Fruit fly (Drosophila melanogaster) whole organism, embryonic: ENCODE results near the gene Cpr30F.

Experiments
- B-H1 ChIP-seq: fragments of 200-800 bp; sonication (Bioruptor generic); IDR thresholded peaks from 3 replicates; pipeline ENCODE4 v1.3.6; 2022; ENCODE audit warnings: missing biosample characterization, missing genetic modification characterization
- CG10209 ChIP-seq: fragments of 200-800 bp; sonication (Bioruptor generic); optimal IDR thresholded peaks from 3 replicates; lab custom pipeline; 2017; ENCODE audit warnings: missing biosample characterization, mild to moderate bottlenecking, missing genetic modification characterization, missing genetic modification reagents
- CG12744 ChIP-seq: fragments of 200-800 bp; sonication (Bioruptor generic); optimal IDR thresholded peaks from 2 replicates; lab custom pipeline; 2016; ENCODE audit warnings: missing biosample characterization, missing genetic modification characterization
- CG13287 ChIP-seq: fragments of 200-800 bp; sonication (Bioruptor generic); IDR thresholded peaks from 2 replicates; pipeline ENCODE4 v1.3.6; 2022; ENCODE audit warnings: missing biosample characterization, missing genetic modification characterization; ENCODE audit not compliant: partially characterized antibody
- CG13894 ChIP-seq: fragments of 200-800 bp; sonication (Bioruptor generic); optimal IDR thresholded peaks from 3 replicates; lab custom pipeline; 2018; ENCODE audit warnings: missing biosample characterization, mild to moderate bottlenecking, missing genetic modification characterization, moderate library complexity
- CG14441 ChIP-seq: fragments of 200-800 bp; sonication (Bioruptor generic); IDR thresholded peaks from 2 replicates; pipeline ENCODE4 v1.3.6; 2022; ENCODE audit warnings: missing biosample characterization, missing genetic modification characterization
- CG15601 ChIP-seq: fragments of 200-800 bp; sonication (Bioruptor generic); optimal IDR thresholded peaks from 3 replicates; lab custom pipeline; 2019; ENCODE audit warnings: missing biosample characterization, mild to moderate bottlenecking, missing genetic modification characterization, moderate library complexity
- CG1603 ChIP-seq: fragments of 200-800 bp; sonication (Bioruptor generic); optimal IDR thresholded peaks from 2 replicates; lab custom pipeline; 2019; ENCODE audit warnings: missing biosample characterization, mild to moderate bottlenecking, missing genetic modification characterization, moderate library complexity
- CG17359 ChIP-seq: fragments of 200-800 bp; sonication (Bioruptor generic); optimal IDR thresholded peaks from 3 replicates; lab custom pipeline; 2018; ENCODE audit warnings: missing biosample characterization, mild to moderate bottlenecking, missing genetic modification characterization, moderate library complexity
- CG1792 ChIP-seq: fragments of 200-800 bp; sonication (Bioruptor generic); optimal IDR thresholded peaks from 2 replicates; lab custom pipeline; 2016; ENCODE audit warnings: missing biosample characterization, missing genetic modification characterization
- CG2712 ChIP-seq: fragments of 200-800 bp; optimal IDR thresholded peaks from 3 replicates; lab custom pipeline; 2019; ENCODE audit warnings: missing biosample characterization, mild to moderate bottlenecking, missing genetic modification characterization, moderate library complexity
- CG31365 ChIP-seq: fragments of 200-800 bp; sonication (Bioruptor generic); optimal IDR thresholded peaks from 2 replicates; lab custom pipeline; 2018; ENCODE audit warnings: missing biosample characterization, mild to moderate bottlenecking, missing genetic modification characterization
- CG3847 ChIP-seq: fragments of 200-800 bp; sonication (Bioruptor generic); IDR thresholded peaks from 2 replicates; pipeline ENCODE4 v1.3.6; 2022; ENCODE audit warnings: missing biosample characterization, missing genetic modification characterization
- CG43689 ChIP-seq: fragments of 200-800 bp; sonication (Bioruptor generic); IDR thresholded peaks from 2 replicates; pipeline ENCODE4 v1.3.6; 2022; ENCODE audit warnings: missing biosample characterization, missing genetic modification characterization
- CG4854 ChIP-seq: fragments of 200-800 bp; sonication (Bioruptor generic); optimal IDR thresholded peaks from 2 replicates; lab custom pipeline; 2016; ENCODE audit warnings: missing biosample characterization, missing genetic modification characterization, inconsistent platforms
- CG5180 ChIP-seq: fragments of 200-800 bp; sonication (Bioruptor generic); optimal IDR thresholded peaks from 3 replicates; lab custom pipeline; 2017; ENCODE audit warnings: missing biosample characterization, missing genetic modification characterization, mild to moderate bottlenecking, moderate library complexity, missing genetic modification reagents
- CG5953 ChIP-seq: fragments of 200-800 bp; sonication (Bioruptor generic); IDR thresholded peaks from 2 replicates; pipeline ENCODE4 v1.3.6; 2022; ENCODE audit warnings: missing biosample characterization, missing genetic modification characterization
- CG7556 ChIP-seq: fragments of 200-800 bp; sonication (Bioruptor generic); optimal IDR thresholded peaks from 2 replicates; lab custom pipeline; 2017; ENCODE audit warnings: missing biosample characterization, mild to moderate bottlenecking, missing genetic modification characterization
- CG9817 ChIP-seq: fragments of 200-800 bp; sonication (Bioruptor generic); optimal IDR thresholded peaks from 2 replicates; lab custom pipeline; 2018; ENCODE audit warnings: missing biosample characterization, mild to moderate bottlenecking, missing genetic modification characterization, moderate library complexity
- CHES-1-like ChIP-seq: fragments of 200-800 bp; sonication (Bioruptor generic); optimal IDR thresholded peaks from 2 replicates; lab custom pipeline; 2016; ENCODE audit warnings: missing biosample characterization, missing genetic modification characterization
- D19A ChIP-seq: fragments of 200-800 bp; optimal IDR thresholded peaks from 3 replicates; lab custom pipeline; 2019; ENCODE audit warnings: missing biosample characterization, mild to moderate bottlenecking, missing genetic modification characterization, moderate library complexity
- Deaf1 ChIP-seq: fragments of 200-800 bp; optimal IDR thresholded peaks from 3 replicates; lab custom pipeline; 2019; ENCODE audit warnings: missing biosample characterization, mild to moderate bottlenecking, missing genetic modification characterization, moderate library complexity
- Doc3 ChIP-seq: fragments of 200-800 bp; sonication (Bioruptor generic); IDR thresholded peaks from 3 replicates; pipeline ENCODE4 v1.3.6; 2022; ENCODE audit warnings: missing biosample characterization, missing genetic modification characterization; ENCODE audit not compliant: partially characterized antibody
- Lim3 ChIP-seq: fragments of 200-800 bp; sonication (Bioruptor generic); IDR thresholded peaks from 2 replicates; pipeline ENCODE4 v1.3.6; 2022; ENCODE audit warnings: missing biosample characterization, missing genetic modification characterization
- Lpt ChIP-seq: fragments of >200 bp; optimal IDR thresholded peaks from 2 replicates; lab custom pipeline; 2018; ENCODE audit warnings: missing biosample characterization, missing genetic modification characterization
- Max ChIP-seq: fragments of 200-800 bp; sonication (Bioruptor generic); optimal IDR thresholded peaks from 2 replicates; lab custom pipeline; 2016; ENCODE audit warnings: missing biosample characterization, mild to moderate bottlenecking, missing genetic modification characterization
- NK7.1 ChIP-seq: fragments of 200-800 bp; sonication (Bioruptor generic); optimal IDR thresholded peaks from 3 replicates; lab custom pipeline; 2016; ENCODE audit warnings: missing biosample characterization, missing genetic modification characterization
- Sin3A ChIP-seq: fragments of >200 bp; optimal IDR thresholded peaks from 2 replicates; lab custom pipeline; 2018
- bcd ChIP-seq: fragments of 200-800 bp; sonication (Bioruptor generic); optimal IDR thresholded peaks from 2 replicates; lab custom pipeline; 2017; ENCODE audit warnings: missing biosample characterization, mild to moderate bottlenecking, missing genetic modification characterization
- cato ChIP-seq: fragments of 200-800 bp; sonication (Bioruptor generic); optimal IDR thresholded peaks from 2 replicates; lab custom pipeline; 2016; ENCODE audit warnings: missing biosample characterization, missing genetic modification characterization, borderline replicate concordance
- caup ChIP-seq: fragments of 200-800 bp; sonication (Bioruptor generic); optimal IDR thresholded peaks from 3 replicates; lab custom pipeline; 2017; ENCODE audit warnings: missing biosample characterization, mild to moderate bottlenecking, missing genetic modification characterization, moderate library complexity; ENCODE audit not compliant: severe bottlenecking
- disco-r ChIP-seq: fragments of 200-800 bp; sonication (Bioruptor generic); optimal IDR thresholded peaks from 2 replicates; lab custom pipeline; 2016; ENCODE audit warnings: missing biosample characterization, missing genetic modification characterization
- emc ChIP-seq: fragments of 200-800 bp; sonication (Bioruptor generic); optimal IDR thresholded peaks from 2 replicates; lab custom pipeline; 2016; ENCODE audit warnings: missing biosample characterization, missing genetic modification characterization
- eyg ChIP-seq: fragments of 200-800 bp; sonication (Bioruptor generic); optimal IDR thresholded peaks from 3 replicates; lab custom pipeline; 2016; ENCODE audit warnings: missing biosample characterization, missing genetic modification characterization
- fd64A ChIP-seq: fragments of 200-800 bp; sonication (Bioruptor generic); optimal IDR thresholded peaks from 3 replicates; lab custom pipeline; 2018; ENCODE audit warnings: missing biosample characterization, mild to moderate bottlenecking, missing genetic modification characterization
- ftz-f1 ChIP-seq: fragments of 200-800 bp; sonication (Bioruptor generic); optimal IDR thresholded peaks from 2 replicates; lab custom pipeline; 2016; ENCODE audit warnings: missing biosample characterization, missing genetic modification characterization
- gcm ChIP-seq: fragments of 200-800 bp; sonication (Bioruptor generic); optimal IDR thresholded peaks from 2 replicates; lab custom pipeline; 2019; ENCODE audit warnings: missing biosample characterization, mild to moderate bottlenecking, missing genetic modification characterization, moderate library complexity
- gsb ChIP-seq: fragments of 200-800 bp; sonication (Bioruptor generic); IDR thresholded peaks from 2 replicates; pipeline ENCODE4 v1.3.6; 2022; ENCODE audit warnings: missing biosample characterization, missing genetic modification characterization
- jing ChIP-seq: fragments of 200-800 bp; sonication (Bioruptor generic); optimal IDR thresholded peaks from 2 replicates; lab custom pipeline; 2018; ENCODE audit warnings: missing biosample characterization, mild to moderate bottlenecking, missing genetic modification characterization
- kni ChIP-seq: fragments of 200-800 bp; sonication (Bioruptor generic); optimal IDR thresholded peaks from 3 replicates; lab custom pipeline; 2017; ENCODE audit warnings: mild to moderate bottlenecking, missing biosample characterization, missing genetic modification reagents, missing genetic modification characterization
- maf-S ChIP-seq: fragments of 200-800 bp; sonication (Bioruptor generic); optimal IDR thresholded peaks from 2 replicates; lab custom pipeline; 2016; ENCODE audit warnings: missing biosample characterization, missing genetic modification characterization
- org-1 ChIP-seq: fragments of 200-800 bp; sonication (Bioruptor generic); optimal IDR thresholded peaks from 2 replicates; lab custom pipeline; 2017; ENCODE audit warnings: missing biosample characterization, missing genetic modification characterization
- pfk ChIP-seq: fragments of 200-800 bp; sonication (Bioruptor generic); optimal IDR thresholded peaks from 2 replicates; lab custom pipeline; 2018; ENCODE audit warnings: missing biosample characterization, mild to moderate bottlenecking, missing genetic modification characterization, moderate library complexity
- sna ChIP-seq: fragments of 200-800 bp; sonication (Bioruptor generic); IDR thresholded peaks from 2 replicates; pipeline ENCODE4 v1.3.6; 2022; ENCODE audit warnings: missing biosample characterization, missing genetic modification characterization; ENCODE audit not compliant: partially characterized antibody
- sr ChIP-seq: fragments of 200-800 bp; sonication (Bioruptor generic); IDR thresholded peaks from 3 replicates; pipeline ENCODE4 v1.3.6; 2022; ENCODE audit warnings: missing biosample characterization, missing genetic modification characterization
- ssp ChIP-seq: fragments of 200-800 bp; sonication (Bioruptor generic); IDR thresholded peaks from 2 replicates; pipeline ENCODE4 v1.3.6; 2022; ENCODE audit warnings: missing biosample characterization, missing genetic modification characterization
- stwl ChIP-seq: fragments of 200-800 bp; sonication (Bioruptor generic); optimal IDR thresholded peaks from 3 replicates; lab custom pipeline; 2018; ENCODE audit warnings: missing biosample characterization, mild to moderate bottlenecking, missing genetic modification characterization, moderate library complexity
- unpg ChIP-seq: fragments of 200-800 bp; sonication (Bioruptor generic); optimal IDR thresholded peaks from 3 replicates; lab custom pipeline; 2018; ENCODE audit warnings: missing biosample characterization, mild to moderate bottlenecking, missing genetic modification characterization, moderate library complexity
- usp ChIP-seq: fragments of >200 bp; optimal IDR thresholded peaks from 2 replicates; lab custom pipeline; 2017; ENCODE audit warnings: missing biosample characterization, missing genetic modification characterization
- vnd ChIP-seq: fragments of 200-800 bp; sonication (Bioruptor generic); IDR thresholded peaks from 3 replicates; pipeline ENCODE4 v1.3.6; 2022; ENCODE audit warnings: missing biosample characterization, missing genetic modification characterization; ENCODE audit not compliant: partially characterized antibody
- vvl ChIP-seq: fragments of 200-800 bp; sonication (Bioruptor generic); IDR thresholded peaks from 2 replicates; pipeline ENCODE4 v1.3.6; 2022; ENCODE audit warnings: missing biosample characterization, missing genetic modification characterization

The Cpr30F gene

DNA sequence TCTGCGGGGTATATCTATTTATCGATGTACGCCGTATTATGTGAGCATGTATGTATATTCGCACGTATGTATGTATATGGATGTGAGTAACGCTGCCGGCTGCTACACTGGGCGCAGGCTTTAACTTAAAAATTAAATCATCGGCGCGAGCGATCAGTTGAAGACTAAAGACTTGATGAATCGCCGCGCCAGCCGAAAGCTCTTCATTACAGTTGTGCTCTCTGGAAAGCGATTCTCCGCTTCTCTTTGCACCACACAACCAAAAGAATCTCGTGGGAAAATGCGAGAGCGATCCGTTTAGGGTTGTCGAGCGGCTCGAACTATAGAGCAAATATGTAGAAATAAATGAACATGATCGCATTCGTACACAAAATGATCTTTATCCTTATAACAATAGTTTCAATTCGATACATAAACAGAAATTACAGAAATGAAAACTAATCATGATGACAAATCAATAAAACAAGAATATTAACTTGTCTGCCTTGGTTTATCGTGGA, 24.4 kb downstream of the Cpr30F start, which contains the start of gene CG13124 (continued):
- no peak for TF ChIP-seq jing (GFP tag; lab: Kevin White, UChicago)
- no peak for TF ChIP-seq CG4854 (GFP tag; lab: Kevin White, UChicago)
- TF ChIP-seq unpg (GFP tag; lab: Kevin White, UChicago) = peak; percentile 32
- no peak for TF ChIP-seq Max (GFP tag; lab: Kevin White, UChicago)
- TF ChIP-seq B-H1 (GFP tag; lab: Robert Waterston, UW) = no peak
- no peak for TF ChIP-seq D19A (tag; lab: Kevin White, UChicago)
- TF ChIP-seq CG13894 = peak; percentile 50
- no peak for TF ChIP-seq CG1603 (tag; lab: Kevin White, UChicago)
- TF ChIP-seq CG43689 = no peak
- TF ChIP-seq CG12744 (GFP tag; lab: Kevin White, UChicago) = no peak
- TF ChIP-seq CG14441 = no peak
- TF ChIP-seq CG17359 (tag; lab: Kevin White, UChicago) = no peak
- peak; percentile 44 for TF ChIP-seq CG13287
- TF ChIP-seq Doc3 (GFP tag; lab: Robert Waterston, UW) = no peak
- peak; percentile 40 for TF ChIP-seq CG31365 (tag; lab: Kevin White, UChicago)
- TF ChIP-seq Lim3 (GFP tag; lab: Robert Waterston, UW) = no peak
- TF ChIP-seq CG10209 (GFP tag; lab: Kevin White, UChicago) = no peak
- TF ChIP-seq CG15601 = no peak
- no peak for TF ChIP-seq CHES-1-like (GFP tag; lab: Kevin White, UChicago)
- TF ChIP-seq usp (GFP tag; lab: Kevin White, UChicago) = no peak
- no peak for TF ChIP-seq CG1792 (GFP tag; lab: Kevin White, UChicago)
- TF ChIP-seq gcm (GFP tag; lab: Kevin White, UChicago) = no peak
- peak; percentile 7; the same call in 1 of the 2 replicates for TF ChIP-seq gsb
- TF ChIP-seq Lpt (GFP tag; lab: Kevin White, UChicago) = no peak
- no peak for TF ChIP-seq NK7.1 (GFP tag; lab: Kevin White, UChicago)
- TF ChIP-seq vvl (GFP tag; lab: Robert Waterston, UW) = no peak; the same call in none of the 2 replicates
- no peak for TF ChIP-seq vnd (GFP tag; lab: Robert Waterston, UW)
- TF ChIP-seq CG2712 (tag; lab: Kevin White, UChicago) = no peak
- 0 out of 2 replicates have a peak, but pooled peaks have one; percentile 7 for TF ChIP-seq CG3847 (GFP tag; lab: Robert Waterston, UW)
- no peak for TF ChIP-seq cato (GFP tag; lab: Kevin White, UChicago)
- no peak for TF ChIP-seq kni (GFP tag; lab: Kevin White, UChicago)
- no peak for TF ChIP-seq maf-S
- no peak for TF ChIP-seq caup
- TF ChIP-seq sr (GFP tag; lab: Robert Waterston, UW) = no peak
- TF ChIP-seq fd64A (GFP tag; lab: Kevin White, UChicago) = no peak
- TF ChIP-seq stwl (tag; lab: Kevin White, UChicago) = no peak
- no peak for TF ChIP-seq pfk (GFP tag; lab: Kevin White, UChicago)
- no peak for TF ChIP-seq bcd (GFP tag; lab: Kevin White, UChicago)
- TF ChIP-seq sna (GFP tag; lab: Robert Waterston, UW) = no peak
- TF ChIP-seq CG5953 (GFP tag; lab: Robert Waterston, UW) = no peak
- TF ChIP-seq CG7556 = no peak
- TF ChIP-seq ssp (GFP tag; lab: Robert Waterston, UW) = no peak
- no peak for TF ChIP-seq emc (GFP tag; lab: Kevin White, UChicago)
- no peak for TF ChIP-seq disco-r
- no peak for TF ChIP-seq ftz-f1 (GFP tag; lab: Kevin White, UChicago)
- TF ChIP-seq eyg (GFP tag; lab: Kevin White, UChicago) = no peak
- peak; percentile 34 for TF ChIP-seq Deaf1 (tag; lab: Kevin White, UChicago)
- no peak for TF ChIP-seq org-1 (GFP tag; lab: Kevin White, UChicago)
- no peak for TF ChIP-seq CG5180 (GFP tag; lab: Kevin White, UChicago)
- TF ChIP-seq CG9817 (tag; lab: Kevin White, UChicago) = no peak
- TF ChIP-seq Sin3A (lab: Kevin White, UChicago) = no peak
